In the genomic region with DNA sequence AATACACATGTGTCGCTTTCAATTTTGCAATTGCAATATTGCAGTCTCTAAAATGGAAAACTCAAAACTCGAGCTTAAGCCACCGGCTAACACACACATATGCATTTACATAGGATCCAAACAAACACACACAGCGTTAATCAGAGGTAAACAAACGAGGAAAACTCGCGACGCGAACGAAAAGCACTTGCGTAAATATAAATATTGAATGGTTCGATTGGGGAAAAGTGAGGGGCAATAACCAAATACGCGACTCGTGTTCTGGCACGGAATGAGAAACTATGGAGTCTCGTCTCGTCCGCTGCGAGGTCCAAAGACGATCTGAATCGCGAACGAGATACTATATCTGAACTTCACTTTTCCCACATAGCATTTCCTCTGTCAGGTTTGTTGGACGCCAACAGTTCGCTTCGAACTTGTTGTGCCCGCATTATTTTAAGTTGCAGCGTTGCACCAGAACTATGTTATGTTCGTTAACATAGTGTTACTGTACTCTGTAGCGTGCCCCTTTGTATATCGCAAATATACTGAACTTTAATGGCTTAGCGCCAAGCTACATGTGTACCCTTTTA, we compare ENCODE assay signal across 1 fruit fly cellular context.
TF ChIP-seq lines count a peak whose summit lies in the region.

TSS of gene ko (minus strand) at position 321 of the 572 bp plus-strand sequence.

TF ChIP-seq in whole organism, embryonic, 481 proteins besides CTCF, POLR2A, EP300 and RAD21 (continued from another document):
- TF ChIP-seq Adf1 (GFP tag; IDR thresholded peaks at IDR 0.05; lab: Robert Waterston, UW) (no peak), CG2712 (tag; optimal IDR thresholded peaks at IDR 0.05; lab: Kevin White, UChicago) (peak; percentile 37), Bdp1 (GFP tag; optimal IDR thresholded peaks at IDR 0.05; lab: Kevin White, UChicago) (no peak), sim (GFP tag; IDR thresholded peaks at IDR 0.05; lab: Robert Waterston, UW) (peak; percentile 47; the same call in 1 of the 2 replicates), lilli (GFP tag; optimal IDR thresholded peaks at IDR 0.05; lab: Kevin White, UChicago) (no peak), CG30020 (tag; optimal IDR thresholded peaks at IDR 0.05; lab: Kevin White, UChicago) (no peak), CG4730 (GFP tag; IDR thresholded peaks at IDR 0.05; lab: Robert Waterston, UW) (no peak), CG10147 (GFP tag; optimal IDR thresholded peaks at IDR 0.05; lab: Kevin White, UChicago) (no peak), Neu2 (GFP tag; optimal IDR thresholded peaks at IDR 0.05; lab: Kevin White, UChicago; ENCODE audit: borderline replicate concordance) (no peak), CG11247 (GFP tag; IDR thresholded peaks at IDR 0.05; lab: Robert Waterston, UW) (no peak), CG7987 (GFP tag; optimal IDR thresholded peaks at IDR 0.05; lab: Kevin White, UChicago) (peak; percentile 54), az2 (GFP tag; optimal IDR thresholded peaks at IDR 0.05; lab: Kevin White, UChicago) (no peak), dmrt99B (tag; optimal IDR thresholded peaks at IDR 0.05; lab: Kevin White, UChicago) (no peak), CG9437 (GFP tag; optimal IDR thresholded peaks at IDR 0.05; lab: Kevin White, UChicago) (no peak), CG30431 (GFP tag; optimal IDR thresholded peaks at IDR 0.05; lab: Kevin White, UChicago) (no peak), Side (GFP tag; optimal IDR thresholded peaks at IDR 0.05; lab: Kevin White, UChicago) (peak; percentile 8), CG3407 (GFP tag; optimal IDR thresholded peaks at IDR 0.05; lab: Kevin White, UChicago) (peak; percentile 49), ato (GFP tag; IDR thresholded peaks at IDR 0.05; lab: Robert Waterston, UW; ENCODE audit: partially characterized antibody) (no peak), Dll (GFP tag; IDR thresholded peaks at IDR 0.05; lab: Robert Waterston, UW; ENCODE audit: partially characterized antibody) (0 out of 4 replicates have a peak, but pooled peaks have one; percentile 9), CG18619 (GFP tag; optimal IDR thresholded peaks at IDR 0.05; lab: Kevin White, UChicago) (peak; percentile 17), CG18599 (GFP tag; optimal IDR thresholded peaks at IDR 0.05; lab: Kevin White, UChicago) (peak; percentile 36), B-H1 (GFP tag; IDR thresholded peaks at IDR 0.05; lab: Robert Waterston, UW) (no peak), CG8281 (tag; optimal IDR thresholded peaks at IDR 0.05; lab: Kevin White, UChicago) (peak; percentile 7), emc (GFP tag; optimal IDR thresholded peaks at IDR 0.05; lab: Kevin White, UChicago) (peak; percentile 4), CG42726 (GFP tag; IDR thresholded peaks at IDR 0.05; lab: Robert Waterston, UW; ENCODE audit: partially characterized antibody) (no peak), H15 (GFP tag; IDR thresholded peaks at IDR 0.05; lab: Robert Waterston, UW) (no peak), CG13123 (GFP tag; optimal IDR thresholded peaks at IDR 0.05; lab: Kevin White, UChicago) (peak; percentile 9), shn (GFP tag; optimal IDR thresholded peaks at IDR 0.05; lab: Kevin White, UChicago) (no peak), CG8290 (GFP tag; optimal IDR thresholded peaks at IDR 0.05; lab: Kevin White, UChicago) (peak; percentile 16), CG8290 (tag; optimal IDR thresholded peaks at IDR 0.05; lab: Kevin White, UChicago) (peak in 1 of 2 experiments; percentile 38), CG5953 (GFP tag; IDR thresholded peaks at IDR 0.05; lab: Robert Waterston, UW) (no peak), NC2α (GFP tag; optimal IDR thresholded peaks at IDR 0.05; lab: Kevin White, UChicago) (no peak), Hand (GFP tag; optimal IDR thresholded peaks at IDR 0.05; lab: Kevin White, UChicago) (no peak), Awh (GFP tag; IDR thresholded peaks at IDR 0.05; lab: Robert Waterston, UW) (peak; percentile 42; the same call in 1 of the 2 replicates), Vsx1 (GFP tag; optimal IDR thresholded peaks at IDR 0.05; lab: Kevin White, UChicago) (no peak), gem (tag; optimal IDR thresholded peaks at IDR 0.05; lab: Kevin White, UChicago) (no peak), nerfin-2 (GFP tag; IDR thresholded peaks at IDR 0.05; lab: Robert Waterston, UW; ENCODE audit: partially characterized antibody) (no peak), pfk (GFP tag; optimal IDR thresholded peaks at IDR 0.05; lab: Kevin White, UChicago) (no peak), CG3281 (GFP tag; optimal IDR thresholded peaks at IDR 0.05; lab: Kevin White, UChicago) (no peak), CG10209 (GFP tag; optimal IDR thresholded peaks at IDR 0.05; lab: Kevin White, UChicago) (peak; percentile 42), gt (GFP tag; IDR thresholded peaks at IDR 0.05; lab: Robert Waterston, UW) (no peak), CG9797 (GFP tag; optimal IDR thresholded peaks at IDR 0.05; lab: Kevin White, UChicago) (no peak), Hsf (GFP tag; optimal IDR thresholded peaks at IDR 0.05; lab: Kevin White, UChicago) (peak; percentile 20), jigr1 (GFP tag; IDR thresholded peaks at IDR 0.05; lab: Robert Waterston, UW) (no peak), CG30403 (GFP tag; optimal IDR thresholded peaks at IDR 0.05; lab: Kevin White, UChicago) (no peak), bbx (GFP tag; IDR thresholded peaks at IDR 0.05; lab: Robert Waterston, UW; ENCODE audit: partially characterized antibody) (peak; percentile 18; the same call in 1 of the 2 replicates), trh (GFP tag; optimal IDR thresholded peaks at IDR 0.05; lab: Kevin White, UChicago) (no peak), caup (GFP tag; optimal IDR thresholded peaks at IDR 0.05; lab: Kevin White, UChicago; ENCODE audit: severe bottlenecking) (peak; percentile 13), tgo (GFP tag; IDR thresholded peaks at IDR 0.05; lab: Robert Waterston, UW) (no peak), CG12391 (tag; optimal IDR thresholded peaks at IDR 0.05; lab: Kevin White, UChicago) (peak; percentile 5), Asciz (GFP tag; optimal IDR thresholded peaks at IDR 0.05; lab: Kevin White, UChicago) (peak; percentile 77), Gug (GFP tag; IDR thresholded peaks at IDR 0.05; lab: Robert Waterston, UW) (no peak), Sry-δ (GFP tag; optimal IDR thresholded peaks at IDR 0.05; lab: Kevin White, UChicago) (no peak), NFAT (GFP tag; IDR thresholded peaks at IDR 0.05; lab: Robert Waterston, UW) (no peak), slou (GFP tag; optimal IDR thresholded peaks at IDR 0.05; lab: Kevin White, UChicago) (no peak), CG10431 (GFP tag; optimal IDR thresholded peaks at IDR 0.05; lab: Kevin White, UChicago) (peak; percentile 64), Antp (GFP tag; optimal IDR thresholded peaks at IDR 0.05; lab: Kevin White, UChicago) (no peak), CG4820 (GFP tag; optimal IDR thresholded peaks at IDR 0.05; lab: Kevin White, UChicago) (no peak), Camta (GFP tag; optimal IDR thresholded peaks at IDR 0.05; lab: Kevin White, UChicago) (no peak), CG6765 (GFP tag; optimal IDR thresholded peaks at IDR 0.05; lab: Kevin White, UChicago) (no peak), CG6813 (GFP tag; optimal IDR thresholded peaks at IDR 0.05; lab: Kevin White, UChicago) (peak; percentile 77), lbe (GFP tag; optimal IDR thresholded peaks at IDR 0.05; lab: Kevin White, UChicago) (no peak), CG10267 (tag; optimal IDR thresholded peaks at IDR 0.05; lab: Kevin White, UChicago) (no peak), HmgD (GFP tag; optimal IDR thresholded peaks at IDR 0.05; lab: Kevin White, UChicago) (no peak), Kr (GFP tag; optimal IDR thresholded peaks at IDR 0.05; lab: Kevin White, UChicago) (peak; percentile 14), chinmo (GFP tag; IDR thresholded peaks at IDR 0.05; lab: Robert Waterston, UW; ENCODE audit: partially characterized antibody) (peak; percentile 28; the same call in 1 of the 4 replicates), CG17328 (GFP tag; IDR thresholded peaks at IDR 0.05; lab: Robert Waterston, UW) (peak; percentile 68), CG11695 (GFP tag; IDR thresholded peaks at IDR 0.05; lab: Robert Waterston, UW) (no peak), CG17829 (tag; optimal IDR thresholded peaks at IDR 0.05; lab: Kevin White, UChicago) (peak; percentile 25), HLH54F (GFP tag; optimal IDR thresholded peaks at IDR 0.05; lab: Kevin White, UChicago) (no peak), CG15479 (GFP tag; optimal IDR thresholded peaks at IDR 0.05; lab: Kevin White, UChicago) (peak; percentile 25), CkIIα-i1 (GFP tag; IDR thresholded peaks at IDR 0.05; lab: Robert Waterston, UW) (no peak), hbn (GFP tag; IDR thresholded peaks at IDR 0.05; lab: Robert Waterston, UW; ENCODE audit: partially characterized antibody) (no peak), prd (optimal IDR thresholded peaks at IDR 0.05; lab: Kevin White, UChicago) (no peak), prd (GFP tag; IDR thresholded peaks at IDR 0.05; lab: Robert Waterston, UW) (no peak), CG33213 (GFP tag; optimal IDR thresholded peaks at IDR 0.05; lab: Kevin White, UChicago) (peak; percentile 19), Hr39 (optimal IDR thresholded peaks at IDR 0.05; lab: Kevin White, UChicago) (no peak), scrt (GFP tag; optimal IDR thresholded peaks at IDR 0.05; lab: Kevin White, UChicago) (no peak), crc (GFP tag; optimal IDR thresholded peaks at IDR 0.05; lab: Kevin White, UChicago) (no peak), CG15601 (tag; optimal IDR thresholded peaks at IDR 0.05; lab: Kevin White, UChicago) (peak; percentile 77), CG1602 (GFP tag; optimal IDR thresholded peaks at IDR 0.05; lab: Kevin White, UChicago) (no peak), stc (GFP tag; IDR thresholded peaks at IDR 0.05; lab: Robert Waterston, UW) (peak; percentile 66; the same call in 1 of the 2 replicates), grn (GFP tag; optimal IDR thresholded peaks at IDR 0.05; lab: Kevin White, UChicago) (no peak)
